Worm (Caenorhabditis elegans) whole organism, L1 larva: ENCODE data around the gene str-55.

ENCODE experiments used
- C04F5.9 ChIP-seq: sonication (generic microtip); optimal IDR thresholded peaks from 2 replicates; lab custom pipeline; 2016; ENCODE audit warnings: missing genetic modification characterization, missing compliant biosample characterization
- C16A3.4 ChIP-seq: fragments of 150-350 bp; optimal IDR thresholded peaks from 2 replicates; lab custom pipeline; 2014; ENCODE audit warnings: missing biosample characterization, missing genetic modification characterization
- Y116A8C.19 ChIP-seq: sonication (generic microtip); optimal IDR thresholded peaks from 2 replicates; lab custom pipeline; 2016; ENCODE audit warnings: missing compliant biosample characterization, missing genetic modification characterization, borderline replicate concordance
- alr-1 ChIP-seq: fragments of 200-800 bp; sonication (Bioruptor generic); optimal IDR thresholded peaks from 2 replicates; lab custom pipeline; 2018; ENCODE audit warnings: borderline replicate concordance, mild to moderate bottlenecking, missing genetic modification characterization, missing compliant biosample characterization
- aly-2 ChIP-seq: fragments of 150-350 bp; optimal IDR thresholded peaks from 2 replicates; lab custom pipeline; 2014; ENCODE audit warnings: missing biosample characterization, missing genetic modification characterization
- ceh-82 ChIP-seq, 3 experiments: fragments of 150-350 bp in 1 of 3; sonication (generic microtip) in 2 of 3; optimal IDR thresholded peaks; 2 replicates each; lab custom pipeline; 2014 to 2017; ENCODE audit warnings: missing biosample characterization in 3 of 3, missing genetic modification characterization in 3 of 3
- dpl-1 ChIP-seq, 3 experiments: fragments of 150-350 bp in 2 of 3; sonication (generic microtip) in 1 of 3; optimal IDR thresholded peaks; 2 replicates each; lab custom pipeline; 2014 to 2017; ENCODE audit warnings: missing biosample characterization in 3 of 3, missing genetic modification characterization in 3 of 3, missing genetic modification reagents in 3 of 3
- efl-1 ChIP-seq, 4 experiments: fragments of 150-350 bp; optimal IDR thresholded peaks in 3 of 4; peaks in 1 of 4; 1 replicate in 1 of 4; 2 replicates in 3 of 4; lab custom pipeline; 2014; ENCODE audit warnings: missing biosample characterization in 2 of 4, missing genetic modification characterization in 2 of 4, missing genetic modification reagents in 2 of 4
- efl-3 ChIP-seq: fragments of 200-800 bp; sonication (Bioruptor generic); optimal IDR thresholded peaks from 2 replicates; lab custom pipeline; 2018; ENCODE audit warnings: mild to moderate bottlenecking, missing genetic modification characterization, missing compliant biosample characterization
- egl-27 ChIP-seq, 2 experiments: fragments of 150-350 bp in 1 of 2; sonication (generic microtip); optimal IDR thresholded peaks; 3 replicates each; lab custom pipeline; 2017 to 2018; ENCODE audit warnings: missing biosample characterization in 2 of 2, missing genetic modification characterization in 2 of 2, missing genetic modification reagents in 2 of 2
- elt-2 ChIP-seq: sonication (generic microtip); optimal IDR thresholded peaks from 2 replicates; lab custom pipeline; 2016; ENCODE audit warnings: missing genetic modification characterization, mild to moderate bottlenecking, inconsistent platforms, missing compliant biosample characterization, missing genetic modification reagents
- ets-5 ChIP-seq: fragments of 200-800 bp; sonication (Bioruptor generic); IDR thresholded peaks from 2 replicates; pipeline ENCODE4 v1.3.6; 2022; ENCODE audit warnings: missing genetic modification characterization, missing compliant biosample characterization
- fkh-4 ChIP-seq: sonication (generic microtip); optimal IDR thresholded peaks from 2 replicates; lab custom pipeline; 2016; ENCODE audit warnings: missing compliant biosample characterization, missing genetic modification characterization, borderline replicate concordance
- fkh-8 ChIP-seq: sonication (generic microtip); optimal IDR thresholded peaks from 2 replicates; lab custom pipeline; 2016; ENCODE audit warnings: mild to moderate bottlenecking, missing genetic modification characterization, missing compliant biosample characterization
- fos-1 ChIP-seq: fragments of 150-350 bp; optimal IDR thresholded peaks from 2 replicates; lab custom pipeline; 2014; ENCODE audit warnings: missing biosample characterization, missing genetic modification characterization
- grh-1 ChIP-seq: fragments of 200-800 bp; sonication (Bioruptor generic); IDR thresholded peaks from 2 replicates; pipeline ENCODE4 v1.3.6; 2022; ENCODE audit warnings: missing genetic modification reagents, missing genetic modification characterization, missing compliant biosample characterization
- hlh-17 ChIP-seq: fragments of 200-800 bp; sonication (Bioruptor generic); optimal IDR thresholded peaks from 2 replicates; lab custom pipeline; 2018; ENCODE audit warnings: missing genetic modification characterization, mild to moderate bottlenecking, missing compliant biosample characterization, moderate library complexity, borderline replicate concordance
- hlh-4 ChIP-seq: sonication (generic microtip); optimal IDR thresholded peaks from 2 replicates; lab custom pipeline; 2016; ENCODE audit warnings: mild to moderate bottlenecking, missing genetic modification characterization, missing compliant biosample characterization
- irx-1 ChIP-seq: sonication (generic microtip); optimal IDR thresholded peaks from 2 replicates; lab custom pipeline; 2016; ENCODE audit warnings: missing genetic modification characterization, missing compliant biosample characterization
- jun-1 ChIP-seq: fragments of 150-350 bp; optimal IDR thresholded peaks from 2 replicates; lab custom pipeline; 2014; ENCODE audit warnings: missing biosample characterization, missing genetic modification reagents, missing genetic modification characterization
- lsy-2 ChIP-seq, 2 experiments: fragments of 150-350 bp; optimal IDR thresholded peaks; 2 replicates each; lab custom pipeline; 2014; ENCODE audit warnings: missing biosample characterization in 2 of 2, missing genetic modification characterization in 2 of 2
- mab-9 ChIP-seq: fragments of 200-800 bp; sonication (Bioruptor generic); IDR thresholded peaks from 2 replicates; pipeline ENCODE4 v1.3.6; 2022; ENCODE audit warnings: missing genetic modification reagents, missing genetic modification characterization, missing compliant biosample characterization
- mep-1 ChIP-seq: fragments of 150-350 bp; optimal IDR thresholded peaks from 2 replicates; lab custom pipeline; 2014; ENCODE audit warnings: missing biosample characterization, missing genetic modification characterization
- nhr-11 ChIP-seq: fragments of 150-350 bp; optimal IDR thresholded peaks from 2 replicates; lab custom pipeline; 2014; ENCODE audit warnings: missing biosample characterization, missing genetic modification characterization
- nhr-237 ChIP-seq: fragments of 150-350 bp; optimal IDR thresholded peaks from 2 replicates; lab custom pipeline; 2014; ENCODE audit warnings: missing biosample characterization, missing genetic modification characterization
- nhr-28 ChIP-seq: fragments of 150-350 bp; optimal IDR thresholded peaks from 2 replicates; lab custom pipeline; 2014; ENCODE audit warnings: missing biosample characterization, missing genetic modification characterization
- nhr-71 ChIP-seq: sonication (generic microtip); optimal IDR thresholded peaks from 2 replicates; lab custom pipeline; 2016; ENCODE audit warnings: mild to moderate bottlenecking, missing genetic modification characterization, moderate library complexity, missing compliant biosample characterization
- nhr-76 ChIP-seq: sonication (generic microtip); optimal IDR thresholded peaks from 2 replicates; lab custom pipeline; 2017; ENCODE audit warnings: missing biosample characterization, missing genetic modification characterization
- nhr-85 ChIP-seq: sonication (generic microtip); peaks from one replicate; lab custom pipeline; 2016; ENCODE audit warnings: missing genetic modification characterization, inconsistent platforms, missing compliant biosample characterization
- pqm-1 ChIP-seq: sonication (generic microtip); optimal IDR thresholded peaks from 3 replicates; lab custom pipeline; 2017; ENCODE audit warnings: missing biosample characterization, missing genetic modification characterization
- sptf-1 ChIP-seq: fragments of 150-350 bp; optimal IDR thresholded peaks from 2 replicates; lab custom pipeline; 2014; ENCODE audit warnings: missing biosample characterization, missing genetic modification characterization
- sup-37 ChIP-seq: fragments of 200-800 bp; sonication (Bioruptor generic); optimal IDR thresholded peaks from 2 replicates; lab custom pipeline; 2018; ENCODE audit warnings: mild to moderate bottlenecking, missing genetic modification characterization, missing compliant biosample characterization
- tbx-2 ChIP-seq: sonication (generic microtip); optimal IDR thresholded peaks from 2 replicates; lab custom pipeline; 2016; ENCODE audit warnings: missing genetic modification characterization, missing compliant biosample characterization
- xbp-1 ChIP-seq: sonication (generic microtip); optimal IDR thresholded peaks from 2 replicates; lab custom pipeline; 2016; ENCODE audit warnings: missing genetic modification characterization, missing compliant biosample characterization
- zag-1 ChIP-seq: fragments of 150-350 bp; optimal IDR thresholded peaks from 2 replicates; lab custom pipeline; 2014; ENCODE audit warnings: missing biosample characterization, missing genetic modification characterization
- ztf-4 ChIP-seq: fragments of 150-350 bp; optimal IDR thresholded peaks from 2 replicates; lab custom pipeline; 2014; ENCODE audit warnings: missing biosample characterization, missing genetic modification characterization

str-55 gene

ce11 chrV:16419769-16420168 lies 2.9 kb upstream of the str-55 start, which contains the start of gene F26D2.16:
F26D2.16 (minus strand) TSS chrV:16419869.
- TF ChIP-seq irx-1 (tag; lab: Kevin White, UChicago) (no peak), lsy-2 (tag; optimal IDR thresholded peaks at IDR 0.05; lab: Kevin White, UChicago) (no peak), nhr-28 (tag; lab: Kevin White, UChicago) (no peak), ets-5 (GFP tag; lab: Robert Waterston, UW) (no peak), sptf-1 (tag; lab: Kevin White, UChicago) (no peak), grh-1 (GFP tag; lab: Robert Waterston, UW) (no peak), nhr-11 (tag; lab: Kevin White, UChicago) (no peak), dpl-1 (GFP tag; optimal IDR thresholded peaks at IDR 0.05; lab: Kevin White, UChicago) (no peak), ztf-4 (tag; lab: Kevin White, UChicago) (no peak), hlh-17 (GFP tag; lab: Kevin White, UChicago) (no peak), alr-1 (tag; lab: Kevin White, UChicago) (no peak), sup-37 (no peak), nhr-85 (no peak), jun-1 (tag; lab: Kevin White, UChicago) (no peak), egl-27 (tag; optimal IDR thresholded peaks at IDR 0.05; lab: Kevin White, UChicago) (no peak), nhr-237 (tag; lab: Kevin White, UChicago) (no peak), nhr-71 (no peak), efl-3 (GFP tag; lab: Kevin White, UChicago) (no peak), mep-1 (no peak)

- TF ChIP-seq tbx-2 (tag; lab: Kevin White, UChicago) (no peak), nhr-237 (tag; lab: Kevin White, UChicago) (no peak)
These were observed 6.4 kb downstream of the str-55 start, which contains the start of gene srh-145 for ce11 chrV:16410521-16410920. srh-145 (plus strand) TSS chrV:16410713.

- TF ChIP-seq hlh-4 = no peak
- no peak for TF ChIP-seq Y116A8C.19 (tag; lab: Kevin White, UChicago)
- TF ChIP-seq C16A3.4 = no peak
- TF ChIP-seq lsy-2 (tag; optimal IDR thresholded peaks at IDR 0.05; lab: Kevin White, UChicago) = no peak
- TF ChIP-seq tbx-2 (tag; lab: Kevin White, UChicago) = no peak
- TF ChIP-seq pqm-1 = no peak
- no peak for TF ChIP-seq ets-5 (GFP tag; lab: Robert Waterston, UW)
- no peak for TF ChIP-seq irx-1 (tag; lab: Kevin White, UChicago)
- TF ChIP-seq efl-3 (GFP tag; lab: Kevin White, UChicago) = no peak
- no peak for TF ChIP-seq fos-1 (tag; lab: Kevin White, UChicago)
- no peak for TF ChIP-seq fkh-4 (tag; lab: Kevin White, UChicago)
- TF ChIP-seq ceh-82 (tag; optimal IDR thresholded peaks at IDR 0.05; lab: Kevin White, UChicago) = no peak
- no peak for TF ChIP-seq elt-2 (tag; lab: Kevin White, UChicago)
- no peak for TF ChIP-seq nhr-237 (tag; lab: Kevin White, UChicago)
- TF ChIP-seq nhr-76 (tag; lab: Kevin White, UChicago) = no peak
- no peak for TF ChIP-seq aly-2 (tag; lab: Kevin White, UChicago)
These were observed 9.3 kb downstream of the str-55 start, which contains the start of gene F26D2.3 for ce11 chrV:16407663-16408062. F26D2.3 (plus strand) TSS chrV:16407963.

DNA sequence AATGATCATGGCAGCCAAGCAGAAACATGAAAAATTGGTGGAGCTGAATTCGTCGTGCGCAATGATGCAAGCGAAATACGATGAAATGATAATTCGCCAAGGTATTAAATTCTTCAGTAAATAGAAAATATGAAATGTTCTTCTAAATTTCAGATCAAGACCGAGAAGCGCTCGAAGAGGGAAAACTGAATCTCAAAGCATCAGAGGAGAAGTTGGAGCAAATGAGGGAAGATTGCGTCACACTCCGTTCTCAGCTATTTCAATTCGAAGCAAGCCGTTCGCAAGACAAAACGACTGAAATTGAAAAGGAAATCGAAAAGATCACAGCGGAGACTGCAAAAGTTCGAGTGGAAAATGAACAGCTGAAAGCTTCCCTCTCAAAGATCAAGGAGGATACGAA lies 10.6 kb downstream of the str-55 start:
- TF ChIP-seq mab-9 = no peak
- no peak for TF ChIP-seq dpl-1 (GFP tag; optimal IDR thresholded peaks at IDR 0.05; lab: Kevin White, UChicago)
- TF ChIP-seq zag-1 (tag; lab: Kevin White, UChicago) = no peak
- TF ChIP-seq fkh-8 (tag; lab: Kevin White, UChicago) = no peak
- no peak for TF ChIP-seq xbp-1 (tag; lab: Kevin White, UChicago)

DNA sequence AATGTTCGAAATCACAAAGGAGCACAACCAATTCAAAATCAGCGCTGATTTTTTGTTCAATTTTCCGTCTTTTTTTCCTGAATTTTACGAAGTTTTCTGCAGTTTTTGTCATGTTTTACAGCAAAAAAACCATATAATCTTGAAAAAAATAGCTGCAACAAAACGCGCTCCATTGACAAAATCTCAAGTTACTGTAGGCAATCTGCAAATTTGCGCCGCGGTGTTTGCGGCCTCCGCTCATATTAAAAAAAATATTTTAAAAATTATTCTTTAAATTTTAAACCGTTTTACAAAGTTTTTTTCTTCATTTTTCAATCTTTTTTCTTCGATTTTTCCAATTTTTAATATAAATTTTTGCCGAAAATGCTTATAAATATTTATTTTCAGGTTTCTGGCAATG lies 11.5 kb downstream of the str-55 start:
- no peak for TF ChIP-seq C04F5.9 (tag; lab: Kevin White, UChicago)
- TF ChIP-seq efl-1 (optimal IDR thresholded peaks at IDR 0.05; lab: Kevin White, UChicago) = peak in 1 of 2 experiments; percentile 85
- no peak for TF ChIP-seq efl-1 (GFP tag; optimal IDR thresholded peaks at IDR 0.05 in 1 of 2; lab: Kevin White, UChicago)
